Fruit fly (Drosophila melanogaster): ENCODE results near the gene brv2.

The brv2 gene

DNA sequence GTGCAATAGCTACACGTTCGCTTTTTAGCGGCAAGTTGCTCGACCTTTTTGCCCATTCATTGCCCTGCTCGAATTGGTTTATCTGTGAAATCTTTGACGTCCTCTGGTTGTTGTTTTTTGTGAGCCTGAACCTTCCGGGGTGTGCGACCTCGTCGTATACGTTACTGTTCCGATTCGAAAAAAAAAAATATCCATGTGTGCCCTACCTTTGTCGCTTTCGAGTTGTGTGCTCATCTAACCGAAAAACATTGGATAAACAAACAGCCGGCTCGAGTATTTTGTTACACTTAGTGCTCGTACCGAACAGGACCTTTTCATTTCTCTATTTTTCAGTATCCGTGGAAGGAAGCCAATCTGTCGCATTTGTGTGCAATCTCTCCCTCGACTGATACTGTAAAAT is 19.5 kb upstream of the brv2 start:
- no peak for TF ChIP-seq CG7101 (tag; optimal IDR thresholded peaks at IDR 0.05)
- no peak for TF ChIP-seq ovo (GFP tag; optimal IDR thresholded peaks at IDR 0.05)
- no peak for TF ChIP-seq Mnt (GFP tag; optimal IDR thresholded peaks at IDR 0.05)
- no peak for TF ChIP-seq Crg-1 (GFP tag; optimal IDR thresholded peaks at IDR 0.05)
- TF ChIP-seq Clk (GFP tag; optimal IDR thresholded peaks at IDR 0.05) = no peak
- TF ChIP-seq pad (GFP tag; optimal IDR thresholded peaks at IDR 0.05) = no peak
- no peak for TF ChIP-seq CG33017 (tag; optimal IDR thresholded peaks at IDR 0.05)
- TF ChIP-seq CG11617 (GFP tag; optimal IDR thresholded peaks at IDR 0.05) = no peak

- no peak for TF ChIP-seq CG11617 (GFP tag; optimal IDR thresholded peaks at IDR 0.05)
- no peak for TF ChIP-seq Mnt (GFP tag; optimal IDR thresholded peaks at IDR 0.05)
- TF ChIP-seq CG7045 (GFP tag; optimal IDR thresholded peaks at IDR 0.05) = no peak
- TF ChIP-seq CG5204 (GFP tag; optimal IDR thresholded peaks at IDR 0.05) = no peak
- no peak for TF ChIP-seq CG7101 (tag; optimal IDR thresholded peaks at IDR 0.05)
- no peak for TF ChIP-seq cnc (optimal IDR thresholded peaks at IDR 0.05)
- TF ChIP-seq kay (GFP tag; ENCODE audit: borderline replicate concordance) = no peak
- TF ChIP-seq Crg-1 (GFP tag; optimal IDR thresholded peaks at IDR 0.05) = no peak
- no peak for TF ChIP-seq Hr96 (GFP tag; optimal IDR thresholded peaks at IDR 0.05)
- no peak for TF ChIP-seq bab1 (GFP tag; optimal IDR thresholded peaks at IDR 0.05)
These were observed 18.4 kb upstream of the brv2 start for dm6 chr3L:17362940-17363339.

DNA sequence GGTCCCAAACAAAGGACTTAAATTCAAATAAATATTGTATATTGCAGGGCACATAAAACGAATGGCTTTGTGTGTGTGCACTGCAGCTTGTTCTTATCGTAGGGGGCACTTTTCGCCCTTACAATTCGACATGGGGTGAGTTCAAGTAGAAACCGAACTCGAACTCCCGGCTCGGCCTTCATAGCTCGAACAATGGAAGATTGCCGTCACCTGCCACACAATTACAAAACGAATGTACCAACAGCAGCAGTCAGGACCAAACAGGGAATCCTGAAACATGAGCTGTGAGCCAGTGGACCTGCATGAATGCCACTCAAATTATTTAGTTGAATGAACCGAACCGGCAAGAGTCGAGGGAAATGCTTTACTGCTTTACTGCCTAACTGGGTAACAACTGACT is 17.4 kb upstream of the brv2 start:
- TF ChIP-seq kay (GFP tag; ENCODE audit: borderline replicate concordance) (no peak), CG5204 (GFP tag; optimal IDR thresholded peaks at IDR 0.05) (no peak), CG7101 (tag; optimal IDR thresholded peaks at IDR 0.05) (no peak), cic (GFP tag; optimal IDR thresholded peaks at IDR 0.05) (no peak), ovo (GFP tag; optimal IDR thresholded peaks at IDR 0.05) (no peak), tj (GFP tag; optimal IDR thresholded peaks at IDR 0.05) (no peak), bab1 (GFP tag; optimal IDR thresholded peaks at IDR 0.05) (no peak), CG14711 (tag; optimal IDR thresholded peaks at IDR 0.05) (no peak)

DNA sequence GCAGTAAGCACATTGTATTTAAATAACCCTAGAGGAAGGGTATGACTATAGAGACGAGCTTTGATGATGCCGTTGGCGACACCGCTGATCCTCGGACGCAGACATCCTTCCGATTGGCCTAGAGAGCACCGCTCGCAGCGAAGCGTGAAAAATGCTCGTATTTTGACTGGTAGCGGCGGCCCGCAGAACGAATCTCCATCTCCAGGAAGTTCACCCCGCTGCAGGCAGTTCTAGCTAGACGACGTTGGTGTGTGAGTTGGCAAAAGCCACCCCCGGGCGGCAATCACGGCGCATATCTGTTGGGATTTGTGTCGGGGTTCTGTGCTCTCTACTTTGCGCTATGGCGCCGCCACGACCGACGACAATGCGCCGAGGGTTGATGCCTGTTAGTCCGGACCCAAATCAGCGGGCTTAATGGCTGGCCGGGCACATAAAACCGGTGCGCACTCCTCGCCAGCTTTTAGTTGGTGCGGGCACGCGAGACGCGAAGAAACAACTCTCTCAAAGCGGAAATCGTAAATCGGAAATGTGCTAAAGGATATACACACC is 14.8 kb upstream of the brv2 start, which contains the start of gene tap:
Gene tap, plus strand, starts transcription at position 458 of the 549 bp plus-strand sequence.
- TF ChIP-seq cic (GFP tag; optimal IDR thresholded peaks at IDR 0.05) (no peak), CG33017 (tag; optimal IDR thresholded peaks at IDR 0.05) (no peak), CG14711 (tag; optimal IDR thresholded peaks at IDR 0.05) (no peak), CG11617 (GFP tag; optimal IDR thresholded peaks at IDR 0.05) (no peak), Crg-1 (GFP tag; optimal IDR thresholded peaks at IDR 0.05) (no peak), CG7101 (tag; optimal IDR thresholded peaks at IDR 0.05) (no peak), cnc (optimal IDR thresholded peaks at IDR 0.05) (no peak), bab1 (GFP tag; optimal IDR thresholded peaks at IDR 0.05) (no peak), tj (GFP tag; optimal IDR thresholded peaks at IDR 0.05) (no peak), Clk (GFP tag; optimal IDR thresholded peaks at IDR 0.05) (no peak), CG7045 (GFP tag; optimal IDR thresholded peaks at IDR 0.05) (no peak), pad (GFP tag; optimal IDR thresholded peaks at IDR 0.05) (no peak), kay (GFP tag; ENCODE audit: borderline replicate concordance) (no peak), Hr96 (GFP tag; optimal IDR thresholded peaks at IDR 0.05) (no peak), CG1620 (GFP tag; optimal IDR thresholded peaks at IDR 0.05) (no peak)

dm6 chr3L:17358490-17358889 is 14.0 kb upstream of the brv2 start:
- no peak for TF ChIP-seq Clk (GFP tag; optimal IDR thresholded peaks at IDR 0.05)
- TF ChIP-seq CG1620 (GFP tag; optimal IDR thresholded peaks at IDR 0.05) = no peak
- no peak for TF ChIP-seq bab1 (GFP tag; optimal IDR thresholded peaks at IDR 0.05)
- no peak for TF ChIP-seq ovo (GFP tag; optimal IDR thresholded peaks at IDR 0.05)
- TF ChIP-seq CG7101 (tag; optimal IDR thresholded peaks at IDR 0.05) = no peak
- no peak for TF ChIP-seq CG5204 (GFP tag; optimal IDR thresholded peaks at IDR 0.05)
- TF ChIP-seq CG12768 (GFP tag; optimal IDR thresholded peaks at IDR 0.05) = no peak
- no peak for TF ChIP-seq CG14711 (tag; optimal IDR thresholded peaks at IDR 0.05)
- no peak for TF ChIP-seq CG11617 (GFP tag; optimal IDR thresholded peaks at IDR 0.05)
- no peak for TF ChIP-seq cnc (optimal IDR thresholded peaks at IDR 0.05)
- no peak for TF ChIP-seq toe (GFP tag; optimal IDR thresholded peaks at IDR 0.05)
- TF ChIP-seq Crg-1 (GFP tag; optimal IDR thresholded peaks at IDR 0.05) = no peak
- TF ChIP-seq kay (GFP tag; ENCODE audit: borderline replicate concordance) = no peak
- TF ChIP-seq CG7045 (GFP tag; optimal IDR thresholded peaks at IDR 0.05) = no peak

DNA sequence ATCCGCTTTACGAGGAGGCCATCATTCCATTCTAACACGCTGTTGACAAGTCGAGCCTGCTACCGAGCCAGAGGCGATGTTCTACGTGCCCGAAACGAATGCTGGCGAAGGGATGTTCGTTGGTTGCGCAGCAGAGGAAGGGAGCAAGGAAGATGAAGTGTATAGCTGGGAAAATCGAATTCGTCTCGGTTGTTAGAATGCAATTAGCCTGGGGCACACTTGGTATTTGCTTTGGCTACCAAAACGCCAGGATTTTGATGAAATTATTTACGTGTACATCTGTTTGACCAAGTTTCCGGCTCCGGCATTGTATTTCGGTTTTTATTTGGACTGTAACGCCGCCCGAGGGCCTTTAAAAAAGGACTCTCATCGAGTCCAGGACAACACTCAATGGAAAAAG is 12.9 kb upstream of the brv2 start:
- TF ChIP-seq bab1 (GFP tag; optimal IDR thresholded peaks at IDR 0.05) (no peak), Hr96 (GFP tag; optimal IDR thresholded peaks at IDR 0.05) (no peak), pad (GFP tag; optimal IDR thresholded peaks at IDR 0.05) (no peak), Clk (GFP tag; optimal IDR thresholded peaks at IDR 0.05) (no peak), kay (GFP tag; ENCODE audit: borderline replicate concordance) (no peak), CG5204 (GFP tag; optimal IDR thresholded peaks at IDR 0.05) (no peak), CG12768 (GFP tag; optimal IDR thresholded peaks at IDR 0.05) (no peak), cic (GFP tag; optimal IDR thresholded peaks at IDR 0.05) (no peak), toe (GFP tag; optimal IDR thresholded peaks at IDR 0.05) (no peak), cnc (optimal IDR thresholded peaks at IDR 0.05) (no peak), CG14711 (tag; optimal IDR thresholded peaks at IDR 0.05) (no peak)

dm6 chr3L:17352812-17353211 is 8.3 kb upstream of the brv2 start:
- TF ChIP-seq CG33017 (tag; optimal IDR thresholded peaks at IDR 0.05) = no peak
- TF ChIP-seq ovo (GFP tag; optimal IDR thresholded peaks at IDR 0.05) = peak; percentile 70
- peak; percentile 34 for TF ChIP-seq bab1 (GFP tag; optimal IDR thresholded peaks at IDR 0.05)
- no peak for TF ChIP-seq kay (GFP tag; ENCODE audit: borderline replicate concordance)
- no peak for TF ChIP-seq Clk (GFP tag; optimal IDR thresholded peaks at IDR 0.05)
- no peak for TF ChIP-seq CG1620 (GFP tag; optimal IDR thresholded peaks at IDR 0.05)
- TF ChIP-seq tj (GFP tag; optimal IDR thresholded peaks at IDR 0.05) = no peak
- no peak for TF ChIP-seq Hr96 (GFP tag; optimal IDR thresholded peaks at IDR 0.05)
- peak; percentile 69 for TF ChIP-seq toe (GFP tag; optimal IDR thresholded peaks at IDR 0.05)
- peak; percentile 90 for TF ChIP-seq pad (GFP tag; optimal IDR thresholded peaks at IDR 0.05)
- TF ChIP-seq CG11617 (GFP tag; optimal IDR thresholded peaks at IDR 0.05) = no peak
- no peak for TF ChIP-seq CG5204 (GFP tag; optimal IDR thresholded peaks at IDR 0.05)
- no peak for TF ChIP-seq Crg-1 (GFP tag; optimal IDR thresholded peaks at IDR 0.05)
- TF ChIP-seq Mnt (GFP tag; optimal IDR thresholded peaks at IDR 0.05) = peak; percentile 46
- no peak for TF ChIP-seq CG7101 (tag; optimal IDR thresholded peaks at IDR 0.05)
- TF ChIP-seq CG14711 (tag; optimal IDR thresholded peaks at IDR 0.05) = no peak
- no peak for TF ChIP-seq cic (GFP tag; optimal IDR thresholded peaks at IDR 0.05)
- no peak for TF ChIP-seq CG7045 (GFP tag; optimal IDR thresholded peaks at IDR 0.05)
- TF ChIP-seq CG12768 (GFP tag; optimal IDR thresholded peaks at IDR 0.05) = no peak
- TF ChIP-seq cnc (optimal IDR thresholded peaks at IDR 0.05) = no peak

Data from whole organism, adult.